Fruit fly (Drosophila melanogaster): ENCODE data around the gene CG9123.

The CG9123 gene

DNA sequence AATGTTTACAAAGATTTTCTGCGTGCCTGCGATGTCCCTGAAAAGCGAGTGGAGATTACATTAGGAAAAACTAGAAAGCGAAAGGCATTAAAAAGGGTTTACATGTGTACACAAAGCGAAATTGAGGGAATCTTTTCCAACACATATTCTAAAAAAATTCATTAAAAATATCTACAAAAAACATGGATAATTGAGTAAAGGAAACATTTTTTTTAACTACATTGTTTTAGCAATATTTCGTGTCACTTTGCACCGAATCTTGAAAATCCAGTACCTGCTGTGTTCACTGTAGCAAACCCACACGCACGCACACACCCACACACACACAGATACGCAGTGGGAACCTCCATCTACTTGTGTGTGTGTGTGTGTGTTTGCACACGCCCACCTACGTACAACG, 37.7 kb downstream of the CG9123 start (continued):
- TF ChIP-seq Ets65A (GFP tag) = peak; percentile 32
- TF ChIP-seq CG11695 (GFP tag; IDR thresholded peaks at IDR 0.05) = peak; percentile 45; the same call in 1 of the 3 replicates
- peak; percentile 1 for TF ChIP-seq bab2 (GFP tag; optimal IDR thresholded peaks at IDR 0.05)
- TF ChIP-seq slp2 (GFP tag; optimal IDR thresholded peaks at IDR 0.05) = no peak
- no peak for TF ChIP-seq Spps (tag; optimal IDR thresholded peaks at IDR 0.05)
- no peak for TF ChIP-seq NK7.1 (GFP tag; optimal IDR thresholded peaks at IDR 0.05)
- peak; percentile 20 for TF ChIP-seq CG15514 (GFP tag; optimal IDR thresholded peaks at IDR 0.05)
- TF ChIP-seq Hr51 (GFP tag; optimal IDR thresholded peaks at IDR 0.05) = peak in 1 of 2 experiments; percentile 44
- no peak for TF ChIP-seq nerfin-2 (GFP tag; IDR thresholded peaks at IDR 0.05; ENCODE audit: partially characterized antibody)
- TF ChIP-seq fd96Cb (tag; optimal IDR thresholded peaks at IDR 0.05) = no peak
- TF ChIP-seq br (optimal IDR thresholded peaks at IDR 0.05) = no peak
- TF ChIP-seq Dbx (GFP tag; IDR thresholded peaks at IDR 0.05) = peak; percentile 66
- peak; percentile 5 for TF ChIP-seq CG7839 (tag; optimal IDR thresholded peaks at IDR 0.05)
- 0 out of 2 replicates have a peak, but pooled peaks have one; percentile 12 for TF ChIP-seq CG4730 (GFP tag; IDR thresholded peaks at IDR 0.05)
- TF ChIP-seq tgo (GFP tag; IDR thresholded peaks at IDR 0.05) = peak; percentile 27; the same call in 1 of the 3 replicates
- TF ChIP-seq gcm2 (GFP tag; optimal IDR thresholded peaks at IDR 0.05) = no peak
- TF ChIP-seq CG3281 (GFP tag; optimal IDR thresholded peaks at IDR 0.05) = peak; percentile 22
- no peak for TF ChIP-seq CG8924 (tag; optimal IDR thresholded peaks at IDR 0.05)
- TF ChIP-seq CG18476 (GFP tag; optimal IDR thresholded peaks at IDR 0.05) = no peak
- TF ChIP-seq CG13123 (GFP tag; optimal IDR thresholded peaks at IDR 0.05) = no peak
- TF ChIP-seq sob (GFP tag; IDR thresholded peaks at IDR 0.05) = 0 out of 2 replicates have a peak, but pooled peaks have one; percentile 50
- no peak for TF ChIP-seq CG12219 (GFP tag; optimal IDR thresholded peaks at IDR 0.05)
- TF ChIP-seq Atf6 (GFP tag; IDR thresholded peaks at IDR 0.05) = peak; percentile 32; the same call in 1 of the 2 replicates
- TF ChIP-seq CG13775 (GFP tag; optimal IDR thresholded peaks at IDR 0.05) = peak; percentile 20
- peak; percentile 14 for TF ChIP-seq ind (GFP tag; optimal IDR thresholded peaks at IDR 0.05)
- no peak for TF ChIP-seq CG10543 (GFP tag; optimal IDR thresholded peaks at IDR 0.05)
- TF ChIP-seq Meics (GFP tag; optimal IDR thresholded peaks at IDR 0.05) = peak; percentile 56
- no peak for TF ChIP-seq NC2β (GFP tag; optimal IDR thresholded peaks at IDR 0.05)
- peak; percentile 29 for TF ChIP-seq cwo (GFP tag; optimal IDR thresholded peaks at IDR 0.05)
- peak; percentile 40; the same call in 1 of the 2 replicates for TF ChIP-seq Taf1 (GFP tag; IDR thresholded peaks at IDR 0.05)
- TF ChIP-seq chm (GFP tag; IDR thresholded peaks at IDR 0.05) = no peak
- TF ChIP-seq CG34376 (GFP tag; optimal IDR thresholded peaks at IDR 0.05) = peak; percentile 33
- TF ChIP-seq CG15601 (tag; optimal IDR thresholded peaks at IDR 0.05) = no peak
- no peak for TF ChIP-seq prd (optimal IDR thresholded peaks at IDR 0.05)
- peak; percentile 60 for TF ChIP-seq prd (GFP tag; IDR thresholded peaks at IDR 0.05)
- TF ChIP-seq pho (GFP tag; optimal IDR thresholded peaks at IDR 0.05) = peak; percentile 37
- TF ChIP-seq zfh2 (GFP tag; optimal IDR thresholded peaks at IDR 0.05) = no peak
- no peak for TF ChIP-seq Abd-B (GFP tag; optimal IDR thresholded peaks at IDR 0.05)
- peak; percentile 26 for TF ChIP-seq PHDP (tag; optimal IDR thresholded peaks at IDR 0.05)
- TF ChIP-seq dpn (GFP tag; optimal IDR thresholded peaks at IDR 0.05) = peak in 1 of 2 experiments; percentile 10
- no peak for TF ChIP-seq CG2875 (GFP tag; optimal IDR thresholded peaks at IDR 0.05)
- TF ChIP-seq CG13894 (tag; optimal IDR thresholded peaks at IDR 0.05) = no peak
- no peak for TF ChIP-seq CG5180 (GFP tag; optimal IDR thresholded peaks at IDR 0.05)
- no peak for TF ChIP-seq CG12769 (tag; optimal IDR thresholded peaks at IDR 0.05)
- TF ChIP-seq gce (GFP tag; IDR thresholded peaks at IDR 0.05) = peak; percentile 59; the same call in 2 of the 3 replicates
- TF ChIP-seq MBD-R2 (GFP tag; IDR thresholded peaks at IDR 0.05) = 0 out of 2 replicates have a peak, but pooled peaks have one; percentile 24
- TF ChIP-seq CG10321 (GFP tag; IDR thresholded peaks at IDR 0.05) = no peak
- no peak for TF ChIP-seq Ssrp (tag; optimal IDR thresholded peaks at IDR 0.05)
- no peak for TF ChIP-seq Pdp1 (GFP tag; optimal IDR thresholded peaks at IDR 0.05)
- TF ChIP-seq ranshi (GFP tag; IDR thresholded peaks at IDR 0.05) = peak; percentile 51; the same call in 1 of the 2 replicates
- TF ChIP-seq CG4404 (GFP tag; IDR thresholded peaks at IDR 0.05) = no peak

Measured in whole organism, embryonic.